Fruit fly (Drosophila melanogaster) whole organism, prepupa: ENCODE results near the gene orion.

Experiments
- Blimp-1 ChIP-seq: fragments of 200-800 bp; sonication (Bioruptor generic); optimal IDR thresholded peaks from 3 replicates; lab custom pipeline; 2017; ENCODE audit warnings: missing biosample characterization, missing genetic modification characterization, mild to moderate bottlenecking, moderate library complexity, missing genetic modification reagents
- CG10669 ChIP-seq: fragments of 200-800 bp; sonication (Bioruptor generic); optimal IDR thresholded peaks from 3 replicates; lab custom pipeline; 2018; ENCODE audit warnings: missing biosample characterization, mild to moderate bottlenecking, missing genetic modification characterization, moderate library complexity
- CG11294 ChIP-seq: fragments of 200-800 bp; sonication (Bioruptor generic); IDR thresholded peaks from 2 replicates; pipeline ENCODE4 v1.3.6; 2022; ENCODE audit warnings: missing biosample characterization, missing genetic modification characterization
- CG11902 ChIP-seq: fragments of 200-800 bp; sonication (Bioruptor generic); optimal IDR thresholded peaks from 3 replicates; lab custom pipeline; 2016; ENCODE audit warnings: missing biosample characterization, missing genetic modification characterization
- CG15336 ChIP-seq: fragments of 200-800 bp; sonication (Bioruptor generic); IDR thresholded peaks from 2 replicates; pipeline ENCODE4 v1.3.6; 2022; ENCODE audit warnings: missing biosample characterization, missing genetic modification characterization
- CG1621 ChIP-seq: fragments of 200-800 bp; sonication (Bioruptor generic); optimal IDR thresholded peaks from 3 replicates; lab custom pipeline; 2018; ENCODE audit warnings: missing biosample characterization, mild to moderate bottlenecking, missing genetic modification characterization
- CG3032 ChIP-seq: fragments of 200-800 bp; optimal IDR thresholded peaks from 2 replicates; lab custom pipeline; 2019; ENCODE audit warnings: missing biosample characterization, mild to moderate bottlenecking, missing genetic modification characterization, moderate library complexity
- CG31627 ChIP-seq: fragments of 200-800 bp; sonication (Bioruptor generic); optimal IDR thresholded peaks from 3 replicates; lab custom pipeline; 2016; ENCODE audit warnings: missing biosample characterization, missing genetic modification characterization
- CG3919 ChIP-seq: fragments of 200-800 bp; sonication (Bioruptor generic); optimal IDR thresholded peaks from 3 replicates; lab custom pipeline; 2016; ENCODE audit warnings: missing biosample characterization, missing genetic modification characterization
- CG6163 ChIP-seq: fragments of 200-800 bp; sonication (Bioruptor generic); IDR thresholded peaks from 3 replicates; pipeline ENCODE4 v1.3.6; 2022; ENCODE audit warnings: missing biosample characterization, missing genetic modification characterization
- CG6276 ChIP-seq: fragments of 200-800 bp; sonication (Bioruptor generic); optimal IDR thresholded peaks from 2 replicates; lab custom pipeline; 2017; ENCODE audit warnings: missing biosample characterization, mild to moderate bottlenecking, missing genetic modification characterization
- CG6792 ChIP-seq: fragments of 200-800 bp; sonication (Bioruptor generic); optimal IDR thresholded peaks from 3 replicates; lab custom pipeline; 2016; ENCODE audit warnings: missing biosample characterization, missing genetic modification characterization
- CG6854 ChIP-seq: fragments of 200-800 bp; sonication (Bioruptor generic); optimal IDR thresholded peaks from 2 replicates; lab custom pipeline; 2017; ENCODE audit warnings: missing biosample characterization, mild to moderate bottlenecking, missing genetic modification characterization
- CG7368 ChIP-seq: fragments of 200-800 bp; sonication (Bioruptor generic); optimal IDR thresholded peaks from 3 replicates; lab custom pipeline; 2016; ENCODE audit warnings: missing biosample characterization, missing genetic modification characterization
- CG8319 ChIP-seq: fragments of 200-800 bp; sonication (Bioruptor generic); optimal IDR thresholded peaks from 3 replicates; lab custom pipeline; 2016; ENCODE audit warnings: missing biosample characterization, missing genetic modification characterization
- CG8632 ChIP-seq: fragments of 200-800 bp; sonication (Bioruptor generic); optimal IDR thresholded peaks from 3 replicates; lab custom pipeline; 2016; ENCODE audit warnings: missing biosample characterization, missing genetic modification characterization
- CG9139 ChIP-seq: fragments of 200-800 bp; sonication (Bioruptor generic); optimal IDR thresholded peaks from 3 replicates; lab custom pipeline; 2017; ENCODE audit warnings: missing biosample characterization, mild to moderate bottlenecking, missing genetic modification characterization
- Eip75B ChIP-seq: fragments of 200-800 bp; sonication (Bioruptor generic); optimal IDR thresholded peaks from 3 replicates; lab custom pipeline; 2016; ENCODE audit warnings: missing biosample characterization, missing genetic modification characterization
- Eip78C ChIP-seq: fragments of 200-800 bp; sonication (Bioruptor generic); peaks from one replicate; lab custom pipeline; 2016; ENCODE audit warnings: missing biosample characterization, missing genetic modification characterization
- Eip93F ChIP-seq: fragments of 200-800 bp; sonication (Bioruptor generic); optimal IDR thresholded peaks from 2 replicates; lab custom pipeline; 2016; ENCODE audit warnings: missing biosample characterization, mild to moderate bottlenecking, missing genetic modification characterization
- Ets96B ChIP-seq: fragments of 200-800 bp; optimal IDR thresholded peaks from 2 replicates; lab custom pipeline; 2019; ENCODE audit warnings: missing biosample characterization, mild to moderate bottlenecking, missing genetic modification characterization, moderate library complexity
- Gug ChIP-seq: fragments of 200-800 bp; sonication (Bioruptor generic); IDR thresholded peaks from 2 replicates; pipeline ENCODE4 v1.3.6; 2022; ENCODE audit warnings: missing biosample characterization, missing genetic modification characterization
- Hr38 ChIP-seq: sonication (Bioruptor generic); optimal IDR thresholded peaks from 2 replicates; lab custom pipeline; 2016; ENCODE audit warnings: missing biosample characterization, missing genetic modification characterization
- Hr39 ChIP-seq: fragments of 200-800 bp; sonication (Bioruptor generic); optimal IDR thresholded peaks from 2 replicates; lab custom pipeline; 2016; ENCODE audit warnings: missing biosample characterization, missing genetic modification characterization
- Hr4 ChIP-seq: fragments of 200-800 bp; sonication (Bioruptor generic); optimal IDR thresholded peaks from 3 replicates; lab custom pipeline; 2016; ENCODE audit warnings: missing biosample characterization, missing genetic modification characterization
- Lpt ChIP-seq: fragments of 200-800 bp; sonication (Bioruptor generic); optimal IDR thresholded peaks from 3 replicates; lab custom pipeline; 2016; ENCODE audit warnings: missing biosample characterization, missing genetic modification characterization
- Met ChIP-seq: fragments of 200-800 bp; sonication (Bioruptor generic); optimal IDR thresholded peaks from 3 replicates; lab custom pipeline; 2016; ENCODE audit warnings: missing biosample characterization, missing genetic modification characterization
- Smox ChIP-seq: fragments of 200-800 bp; sonication (Bioruptor generic); optimal IDR thresholded peaks from 3 replicates; lab custom pipeline; 2016; ENCODE audit warnings: missing biosample characterization, missing genetic modification characterization
- Sox102F ChIP-seq: fragments of 200-800 bp; sonication (Bioruptor generic); optimal IDR thresholded peaks from 2 replicates; lab custom pipeline; 2016; ENCODE audit warnings: missing biosample characterization, mild to moderate bottlenecking, missing genetic modification characterization
- Sox14 ChIP-seq: fragments of 200-800 bp; sonication (Bioruptor generic); optimal IDR thresholded peaks from 3 replicates; lab custom pipeline; 2016; ENCODE audit warnings: missing biosample characterization, missing genetic modification characterization
- achi ChIP-seq: fragments of 200-800 bp; sonication (Bioruptor generic); optimal IDR thresholded peaks from 3 replicates; lab custom pipeline; 2016; ENCODE audit warnings: missing biosample characterization, missing genetic modification characterization
- acj6 ChIP-seq: fragments of 200-800 bp; sonication (Bioruptor generic); optimal IDR thresholded peaks from 3 replicates; lab custom pipeline; 2016; ENCODE audit warnings: missing biosample characterization, missing genetic modification characterization
- cyc ChIP-seq: fragments of 200-800 bp; sonication (Bioruptor generic); optimal IDR thresholded peaks from 3 replicates; lab custom pipeline; 2016; ENCODE audit warnings: missing biosample characterization, missing genetic modification characterization
- dac ChIP-seq: fragments of 200-800 bp; sonication (Bioruptor generic); optimal IDR thresholded peaks from 2 replicates; lab custom pipeline; 2017; ENCODE audit warnings: missing biosample characterization, mild to moderate bottlenecking, missing genetic modification characterization
- dsx ChIP-seq: fragments of 200-800 bp; optimal IDR thresholded peaks from 3 replicates; lab custom pipeline; 2019; ENCODE audit warnings: missing biosample characterization, mild to moderate bottlenecking, missing genetic modification characterization, moderate library complexity; ENCODE audit not compliant: poor library complexity, severe bottlenecking
- eg ChIP-seq: fragments of 200-800 bp; sonication (Bioruptor generic); IDR thresholded peaks from 3 replicates; pipeline ENCODE4 v1.3.6; 2022; ENCODE audit warnings: missing biosample characterization, missing genetic modification characterization
- esn ChIP-seq: fragments of 200-800 bp; sonication (Bioruptor generic); optimal IDR thresholded peaks from 2 replicates; lab custom pipeline; 2016; ENCODE audit warnings: missing biosample characterization, mild to moderate bottlenecking, missing genetic modification characterization, moderate library complexity
- fd59A ChIP-seq: fragments of 200-800 bp; sonication (Bioruptor generic); optimal IDR thresholded peaks from 2 replicates; lab custom pipeline; 2017; ENCODE audit warnings: missing biosample characterization, mild to moderate bottlenecking, missing genetic modification characterization, missing genetic modification reagents
- fd85E ChIP-seq: fragments of 200-800 bp; sonication (Bioruptor generic); optimal IDR thresholded peaks from 3 replicates; lab custom pipeline; 2016; ENCODE audit warnings: missing biosample characterization, missing genetic modification characterization
- fkh ChIP-seq: fragments of 200-800 bp; sonication (Bioruptor generic); optimal IDR thresholded peaks from 3 replicates; lab custom pipeline; 2017; ENCODE audit warnings: missing biosample characterization, mild to moderate bottlenecking, missing genetic modification characterization, moderate library complexity
- lz ChIP-seq: fragments of 200-800 bp; sonication (Bioruptor generic); optimal IDR thresholded peaks from 3 replicates; lab custom pipeline; 2016; ENCODE audit warnings: missing biosample characterization, missing genetic modification characterization
- net ChIP-seq: fragments of 200-800 bp; sonication (Bioruptor generic); optimal IDR thresholded peaks from 3 replicates; lab custom pipeline; 2016; ENCODE audit warnings: missing biosample characterization, missing genetic modification characterization
- salr ChIP-seq, 2 experiments: fragments of 200-800 bp; sonication (Bioruptor generic); optimal IDR thresholded peaks; 3 replicates each; lab custom pipeline; 2016 to 2018; ENCODE audit warnings: missing biosample characterization in 2 of 2, missing genetic modification characterization in 2 of 2, mild to moderate bottlenecking in 1 of 2
- spab ChIP-seq: fragments of 200-800 bp; sonication (Bioruptor generic); optimal IDR thresholded peaks from 2 replicates; lab custom pipeline; 2017; ENCODE audit warnings: missing biosample characterization, mild to moderate bottlenecking, missing genetic modification characterization, missing genetic modification reagents
- ss ChIP-seq, 2 experiments: fragments of 200-800 bp; sonication (Bioruptor generic); optimal IDR thresholded peaks; 2 replicates in 1 of 2; 3 replicates in 1 of 2; lab custom pipeline; 2017 to 2018; ENCODE audit warnings: mild to moderate bottlenecking in 2 of 2, missing biosample characterization in 2 of 2, missing genetic modification characterization in 2 of 2, moderate library complexity in 1 of 2
- svp ChIP-seq: fragments of 200-800 bp; sonication (Bioruptor generic); peaks from one replicate; lab custom pipeline; 2016; ENCODE audit warnings: missing biosample characterization, missing genetic modification characterization
- topi ChIP-seq: fragments of 200-800 bp; sonication (Bioruptor generic); optimal IDR thresholded peaks from 3 replicates; lab custom pipeline; 2016; ENCODE audit warnings: missing biosample characterization, missing genetic modification characterization
- vri ChIP-seq: fragments of 200-800 bp; sonication (Bioruptor generic); optimal IDR thresholded peaks from 3 replicates; lab custom pipeline; 2016; ENCODE audit warnings: missing biosample characterization, mild to moderate bottlenecking, missing genetic modification characterization

orion gene

dm6 chrX:7934679-7935078 is 12.0 kb downstream of the orion start, which contains the start of gene RpS14b (continued):
- TF ChIP-seq CG7368 (peak; percentile 70), Ets96B (peak; percentile 14), acj6 (GFP tag; lab: Kevin White, UChicago) (peak; percentile 25), Gug (no peak; the same call in 1 of the 2 replicates), Smox (peak; percentile 55), fd59A (GFP tag; lab: Kevin White, UChicago) (peak; percentile 39), CG11294 (GFP tag; lab: Robert Waterston, UW) (no peak), CG11902 (GFP tag; lab: Kevin White, UChicago) (peak; percentile 30)

- TF ChIP-seq Hr39 (peak; percentile 50), Sox102F (GFP tag; lab: Kevin White, UChicago) (peak; percentile 46), Sox14 (GFP tag; lab: Kevin White, UChicago) (peak; percentile 4), achi (GFP tag; lab: Kevin White, UChicago) (peak; percentile 99), Blimp-1 (peak; percentile 24), Met (GFP tag; lab: Kevin White, UChicago) (peak; percentile 52), topi (GFP tag; lab: Kevin White, UChicago) (peak; percentile 54), svp (GFP tag; lab: Kevin White, UChicago) (peak; percentile 46), CG15336 (GFP tag; lab: Robert Waterston, UW) (no peak), Lpt (GFP tag; lab: Kevin White, UChicago) (no peak), Eip78C (GFP tag; lab: Kevin White, UChicago) (peak; percentile 68), lz (GFP tag; lab: Kevin White, UChicago) (peak; percentile 70), vri (GFP tag; lab: Kevin White, UChicago) (peak; percentile 17), CG8632 (GFP tag; lab: Kevin White, UChicago) (peak; percentile 49), Hr4 (GFP tag; lab: Kevin White, UChicago) (no peak), cyc (peak; percentile 44), dsx (no peak), Eip93F (GFP tag; lab: Kevin White, UChicago) (peak; percentile 45), Eip75B (peak; percentile 16), CG3919 (GFP tag; lab: Kevin White, UChicago) (peak; percentile 53), spab (no peak), acj6 (GFP tag; lab: Kevin White, UChicago) (peak; percentile 8), eg (GFP tag; lab: Robert Waterston, UW) (peak; percentile 41; the same call in 1 of the 3 replicates), CG11294 (GFP tag; lab: Robert Waterston, UW) (no peak), CG3032 (tag; lab: Kevin White, UChicago) (no peak), CG6854 (GFP tag; lab: Kevin White, UChicago) (peak; percentile 74), ss (GFP tag; optimal IDR thresholded peaks at IDR 0.05; lab: Kevin White, UChicago) (peak in 1 of 2 experiments; percentile 61), CG11902 (GFP tag; lab: Kevin White, UChicago) (no peak), CG6276 (GFP tag; lab: Kevin White, UChicago) (no peak), CG1621 (tag; lab: Kevin White, UChicago) (no peak), net (GFP tag; lab: Kevin White, UChicago) (peak; percentile 39), esn (GFP tag; lab: Kevin White, UChicago) (peak; percentile 67), CG10669 (peak; percentile 34), Smox (peak; percentile 40), CG6163 (GFP tag; lab: Robert Waterston, UW) (0 out of 3 replicates have a peak, but pooled peaks have one; percentile 26), CG9139 (GFP tag; lab: Kevin White, UChicago) (no peak), dac (GFP tag; lab: Kevin White, UChicago) (no peak), Hr38 (GFP tag; lab: Kevin White, UChicago) (no peak), CG6792 (peak; percentile 37), CG8319 (GFP tag; lab: Kevin White, UChicago) (no peak), Gug (no peak), CG31627 (peak; percentile 39), fd85E (GFP tag; lab: Kevin White, UChicago) (no peak), fkh (GFP tag; lab: Kevin White, UChicago) (peak; percentile 51), salr (GFP tag; optimal IDR thresholded peaks at IDR 0.05; lab: Kevin White, UChicago) (no peak)
Measured at dm6 chrX:7933210-7933915, 13.3 kb downstream of the orion start, which contains the start of the genes Dhdds and RpS14a. TSS of gene Dhdds (minus strand) at chrX:7933351. TSS of gene RpS14a (plus strand) at chrX:7933742.
